Worm (Caenorhabditis elegans) whole organism, L3 larva: Measurements from ENCODE around the gene AH9.4.

ENCODE experiments used
- egl-27 ChIP-seq: sonication (generic microtip); optimal IDR thresholded peaks from 4 replicates; lab custom pipeline; 2017; ENCODE audit warnings: missing biosample characterization, missing genetic modification reagents, missing genetic modification characterization
- elt-1 ChIP-seq: fragments of 150-350 bp; optimal IDR thresholded peaks from 2 replicates; lab custom pipeline; 2014; ENCODE audit warnings: missing biosample characterization, missing genetic modification characterization
- mdl-1 ChIP-seq: fragments of 150-350 bp; optimal IDR thresholded peaks from 2 replicates; lab custom pipeline; 2014; ENCODE audit warnings: missing biosample characterization, missing genetic modification characterization
- nhr-76 ChIP-seq: fragments of 150-350 bp; sonication (generic microtip); optimal IDR thresholded peaks from 5 replicates; lab custom pipeline; 2014; ENCODE audit warnings: missing biosample characterization, missing genetic modification characterization
- pha-4 ChIP-seq: fragments of 150-350 bp; optimal IDR thresholded peaks from 2 replicates; lab custom pipeline; 2014; ENCODE audit warnings: missing biosample characterization, missing genetic modification reagents, missing genetic modification characterization

- TF ChIP-seq mdl-1 (tag; lab: Kevin White, UChicago) (no peak), pha-4 (tag; lab: Kevin White, UChicago) (no peak), nhr-76 (tag; lab: Kevin White, UChicago) (no peak), elt-1 (tag; lab: Kevin White, UChicago) (no peak), egl-27 (tag; lab: Kevin White, UChicago) (no peak)
These were observed 45.1 kb upstream of the AH9.4 start, which contains the start of gene aakg-4 for ce11 chrX:2319238-2319637.
